Worm (Caenorhabditis elegans) whole organism, L1 larva: Measurements from ENCODE around the gene T22F3.12.

Experiments used
- C16A3.4 ChIP-seq: fragments of 150-350 bp; optimal IDR thresholded peaks from 2 replicates; lab custom pipeline; 2014; ENCODE audit warnings: missing biosample characterization, missing genetic modification characterization
- F16B12.6 ChIP-seq: fragments of 150-350 bp; optimal IDR thresholded peaks from 2 replicates; lab custom pipeline; 2014; ENCODE audit warnings: missing biosample characterization, missing genetic modification characterization
- Y116A8C.19 ChIP-seq: sonication (generic microtip); optimal IDR thresholded peaks from 2 replicates; lab custom pipeline; 2016; ENCODE audit warnings: missing compliant biosample characterization, missing genetic modification characterization, borderline replicate concordance
- aly-2 ChIP-seq: fragments of 150-350 bp; optimal IDR thresholded peaks from 2 replicates; lab custom pipeline; 2014; ENCODE audit warnings: missing biosample characterization, missing genetic modification characterization
- blmp-1 ChIP-seq: fragments of 150-350 bp; optimal IDR thresholded peaks from 2 replicates; lab custom pipeline; 2014; ENCODE audit warnings: missing biosample characterization, missing genetic modification characterization
- ceh-82 ChIP-seq, 3 experiments: fragments of 150-350 bp in 1 of 3; sonication (generic microtip) in 2 of 3; optimal IDR thresholded peaks; 2 replicates each; lab custom pipeline; 2014 to 2017; ENCODE audit warnings: missing biosample characterization in 3 of 3, missing genetic modification characterization in 3 of 3
- ceh-90 ChIP-seq: sonication (generic microtip); optimal IDR thresholded peaks from 2 replicates; lab custom pipeline; 2016; ENCODE audit warnings: missing genetic modification characterization, missing compliant biosample characterization
- dpl-1 ChIP-seq, 3 experiments: fragments of 150-350 bp in 2 of 3; sonication (generic microtip) in 1 of 3; optimal IDR thresholded peaks; 2 replicates each; lab custom pipeline; 2014 to 2017; ENCODE audit warnings: missing biosample characterization in 3 of 3, missing genetic modification characterization in 3 of 3, missing genetic modification reagents in 3 of 3
- dsc-1 ChIP-seq: sonication (generic microtip); optimal IDR thresholded peaks from 2 replicates; lab custom pipeline; 2016; ENCODE audit warnings: mild to moderate bottlenecking, missing genetic modification characterization, missing compliant biosample characterization
- efl-1 ChIP-seq, 4 experiments: fragments of 150-350 bp; optimal IDR thresholded peaks in 3 of 4; peaks in 1 of 4; 1 replicate in 1 of 4; 2 replicates in 3 of 4; lab custom pipeline; 2014; ENCODE audit warnings: missing biosample characterization in 2 of 4, missing genetic modification characterization in 2 of 4, missing genetic modification reagents in 2 of 4
- efl-3 ChIP-seq: fragments of 200-800 bp; sonication (Bioruptor generic); optimal IDR thresholded peaks from 2 replicates; lab custom pipeline; 2018; ENCODE audit warnings: mild to moderate bottlenecking, missing genetic modification characterization, missing compliant biosample characterization
- egl-13 ChIP-seq: sonication (generic microtip); optimal IDR thresholded peaks from 2 replicates; lab custom pipeline; 2016; ENCODE audit warnings: missing genotype, missing genetic modification reagents, missing genetic modification characterization, missing compliant biosample characterization
- elt-2 ChIP-seq: sonication (generic microtip); optimal IDR thresholded peaks from 2 replicates; lab custom pipeline; 2016; ENCODE audit warnings: missing genetic modification characterization, mild to moderate bottlenecking, inconsistent platforms, missing compliant biosample characterization, missing genetic modification reagents
- ets-5 ChIP-seq: fragments of 200-800 bp; sonication (Bioruptor generic); IDR thresholded peaks from 2 replicates; pipeline ENCODE4 v1.3.6; 2022; ENCODE audit warnings: missing genetic modification characterization, missing compliant biosample characterization
- hpl-2 ChIP-seq: fragments of 150-350 bp; optimal IDR thresholded peaks from 2 replicates; lab custom pipeline; 2014; ENCODE audit warnings: missing biosample characterization, missing genetic modification reagents, missing genetic modification characterization
- irx-1 ChIP-seq: sonication (generic microtip); optimal IDR thresholded peaks from 2 replicates; lab custom pipeline; 2016; ENCODE audit warnings: missing genetic modification characterization, missing compliant biosample characterization
- lin-13 ChIP-seq: fragments of 150-350 bp; optimal IDR thresholded peaks from 2 replicates; lab custom pipeline; 2014; ENCODE audit warnings: missing biosample characterization, missing genetic modification reagents, missing genetic modification characterization
- lin-14 ChIP-seq: fragments of 200-800 bp; sonication (Bioruptor generic); optimal IDR thresholded peaks from 2 replicates; lab custom pipeline; 2018; ENCODE audit warnings: mild to moderate bottlenecking, missing genetic modification characterization, moderate library complexity, missing compliant biosample characterization
- lin-35 ChIP-seq, 2 experiments: fragments of 150-350 bp; optimal IDR thresholded peaks; 2 replicates each; lab custom pipeline; 2014; ENCODE audit warnings: missing biosample characterization in 2 of 2, missing genetic modification characterization in 2 of 2, missing genetic modification reagents in 2 of 2
- lir-3 ChIP-seq: sonication (generic microtip); optimal IDR thresholded peaks from 2 replicates; lab custom pipeline; 2016; ENCODE audit warnings: mild to moderate bottlenecking, missing genetic modification characterization, moderate library complexity, missing compliant biosample characterization; ENCODE audit not compliant: poor library complexity
- lsy-2 ChIP-seq, 2 experiments: fragments of 150-350 bp; optimal IDR thresholded peaks; 2 replicates each; lab custom pipeline; 2014; ENCODE audit warnings: missing biosample characterization in 2 of 2, missing genetic modification characterization in 2 of 2
- mep-1 ChIP-seq: fragments of 150-350 bp; optimal IDR thresholded peaks from 2 replicates; lab custom pipeline; 2014; ENCODE audit warnings: missing biosample characterization, missing genetic modification characterization
- nhr-11 ChIP-seq: fragments of 150-350 bp; optimal IDR thresholded peaks from 2 replicates; lab custom pipeline; 2014; ENCODE audit warnings: missing biosample characterization, missing genetic modification characterization
- nhr-12 ChIP-seq: sonication (generic microtip); optimal IDR thresholded peaks from 2 replicates; lab custom pipeline; 2017; ENCODE audit warnings: missing biosample characterization, missing genetic modification characterization
- nhr-19 ChIP-seq: fragments of 200-800 bp; sonication (Bioruptor generic); conservative IDR thresholded peaks from 2 replicates; pipeline ENCODE4 v1.3.6; 2022; ENCODE audit warnings: missing genetic modification characterization, missing compliant biosample characterization
- nhr-20 ChIP-seq: sonication (generic microtip); optimal IDR thresholded peaks from 2 replicates; lab custom pipeline; 2016; ENCODE audit warnings: mild to moderate bottlenecking, missing genetic modification characterization, missing compliant biosample characterization
- nhr-47 ChIP-seq: sonication (generic microtip); optimal IDR thresholded peaks from 2 replicates; lab custom pipeline; 2016; ENCODE audit warnings: mild to moderate bottlenecking, missing genetic modification characterization, moderate library complexity, missing compliant biosample characterization
- nhr-71 ChIP-seq: sonication (generic microtip); optimal IDR thresholded peaks from 2 replicates; lab custom pipeline; 2016; ENCODE audit warnings: mild to moderate bottlenecking, missing genetic modification characterization, moderate library complexity, missing compliant biosample characterization
- nhr-76 ChIP-seq: sonication (generic microtip); optimal IDR thresholded peaks from 2 replicates; lab custom pipeline; 2017; ENCODE audit warnings: missing biosample characterization, missing genetic modification characterization
- nhr-84 ChIP-seq: sonication (generic microtip); optimal IDR thresholded peaks from 2 replicates; lab custom pipeline; 2017; ENCODE audit warnings: missing biosample characterization, missing genetic modification characterization
- nhr-85 ChIP-seq: sonication (generic microtip); peaks from one replicate; lab custom pipeline; 2016; ENCODE audit warnings: missing genetic modification characterization, inconsistent platforms, missing compliant biosample characterization
- rnt-1 ChIP-seq: sonication (generic microtip); optimal IDR thresholded peaks from 2 replicates; lab custom pipeline; 2016; ENCODE audit warnings: mild to moderate bottlenecking, missing genetic modification characterization, moderate library complexity, missing compliant biosample characterization
- snpc-4 ChIP-seq: fragments of 150-350 bp; optimal IDR thresholded peaks from 2 replicates; lab custom pipeline; 2014; ENCODE audit warnings: missing biosample characterization, missing genetic modification characterization
- snu-23 ChIP-seq: sonication (generic microtip); optimal IDR thresholded peaks from 2 replicates; lab custom pipeline; 2016; ENCODE audit warnings: missing genetic modification characterization, missing compliant biosample characterization
- sox-4 ChIP-seq: sonication (generic microtip); optimal IDR thresholded peaks from 2 replicates; lab custom pipeline; 2016; ENCODE audit warnings: missing genetic modification characterization, missing compliant biosample characterization
- sptf-1 ChIP-seq: fragments of 150-350 bp; optimal IDR thresholded peaks from 2 replicates; lab custom pipeline; 2014; ENCODE audit warnings: missing biosample characterization, missing genetic modification characterization
- sup-37 ChIP-seq: fragments of 200-800 bp; sonication (Bioruptor generic); optimal IDR thresholded peaks from 2 replicates; lab custom pipeline; 2018; ENCODE audit warnings: mild to moderate bottlenecking, missing genetic modification characterization, missing compliant biosample characterization
- swsn-7 ChIP-seq: sonication (generic microtip); optimal IDR thresholded peaks from 2 replicates; lab custom pipeline; 2016; ENCODE audit warnings: missing genetic modification characterization, missing compliant biosample characterization
- tbx-2 ChIP-seq: sonication (generic microtip); optimal IDR thresholded peaks from 2 replicates; lab custom pipeline; 2016; ENCODE audit warnings: missing genetic modification characterization, missing compliant biosample characterization
- unc-130 ChIP-seq: fragments of 150-350 bp; optimal IDR thresholded peaks from 2 replicates; lab custom pipeline; 2017; ENCODE audit warnings: missing biosample characterization, missing genetic modification characterization, inconsistent platforms
- unc-30 ChIP-seq: sonication (generic microtip); optimal IDR thresholded peaks from 2 replicates; lab custom pipeline; 2017; ENCODE audit warnings: missing biosample characterization, missing genetic modification characterization
- unc-62 ChIP-seq: fragments of 150-350 bp; optimal IDR thresholded peaks from 2 replicates; lab custom pipeline; 2014; ENCODE audit warnings: missing biosample characterization, missing genetic modification reagents, missing genetic modification characterization
- unc-98 ChIP-seq: fragments of 200-800 bp; sonication (Bioruptor generic); IDR thresholded peaks from 2 replicates; pipeline ENCODE4 v1.3.6; 2022; ENCODE audit warnings: missing genetic modification characterization, missing compliant biosample characterization
- vab-15 ChIP-seq: sonication (generic microtip); optimal IDR thresholded peaks from 2 replicates; lab custom pipeline; 2017; ENCODE audit warnings: missing genotype, mild to moderate bottlenecking, missing genetic modification characterization, missing compliant biosample characterization
- xbp-1 ChIP-seq: sonication (generic microtip); optimal IDR thresholded peaks from 2 replicates; lab custom pipeline; 2016; ENCODE audit warnings: missing genetic modification characterization, missing compliant biosample characterization
- zip-4 ChIP-seq: fragments of 200-800 bp; sonication (Bioruptor generic); optimal IDR thresholded peaks from 2 replicates; lab custom pipeline; 2018; ENCODE audit warnings: mild to moderate bottlenecking, missing genetic modification characterization, moderate library complexity, missing compliant biosample characterization

The T22F3.12 gene

ce11 chrV:3587633-3588032, 4.4 kb downstream of the T22F3.12 start:
- TF ChIP-seq ets-5 (GFP tag; lab: Robert Waterston, UW) (no peak), zip-4 (GFP tag; lab: Kevin White, UChicago) (peak; percentile 1), nhr-76 (tag; lab: Kevin White, UChicago) (no peak), aly-2 (tag; lab: Kevin White, UChicago) (no peak), nhr-20 (tag; lab: Kevin White, UChicago) (peak; percentile 29), unc-98 (GFP tag; lab: Robert Waterston, UW) (no peak), nhr-11 (no peak), lin-13 (GFP tag; lab: Kevin White, UChicago) (no peak), dsc-1 (peak; percentile 6), lin-35 (GFP tag; optimal IDR thresholded peaks at IDR 0.05; lab: Kevin White, UChicago) (peak; percentile 13 to 20), ceh-90 (no peak), F16B12.6 (tag; lab: Kevin White, UChicago) (no peak), efl-3 (GFP tag; lab: Kevin White, UChicago) (no peak), sptf-1 (no peak), blmp-1 (tag; lab: Kevin White, UChicago) (no peak), nhr-85 (tag; lab: Kevin White, UChicago) (peak; percentile 36), snu-23 (GFP tag; lab: Kevin White, UChicago) (peak; percentile 21), vab-15 (tag; lab: Kevin White, UChicago) (no peak), lsy-2 (tag; optimal IDR thresholded peaks at IDR 0.05; lab: Kevin White, UChicago) (peak; percentile 19 to 38), irx-1 (no peak), C16A3.4 (tag; lab: Kevin White, UChicago) (peak; percentile 14), lir-3 (tag; lab: Kevin White, UChicago) (no peak), dpl-1 (GFP tag; optimal IDR thresholded peaks at IDR 0.05; lab: Kevin White, UChicago) (peak; percentile 10 to 16 (median 15)), snpc-4 (tag; lab: Kevin White, UChicago) (no peak), elt-2 (tag; lab: Kevin White, UChicago) (no peak), swsn-7 (tag; lab: Kevin White, UChicago) (peak; percentile 47), mep-1 (no peak), unc-130 (tag; lab: Kevin White, UChicago) (peak; percentile 20), lin-14 (peak; percentile 21), nhr-71 (tag; lab: Kevin White, UChicago) (peak; percentile 48), egl-13 (no peak), nhr-84 (no peak), unc-30 (tag; lab: Kevin White, UChicago) (no peak), efl-1 (optimal IDR thresholded peaks at IDR 0.05; lab: Kevin White, UChicago) (peak in 1 of 2 experiments; percentile 34), efl-1 (GFP tag; optimal IDR thresholded peaks at IDR 0.05 in 1 of 2; lab: Kevin White, UChicago) (peak in 1 of 2 experiments; percentile 88), xbp-1 (tag; lab: Kevin White, UChicago) (peak; percentile 32), Y116A8C.19 (no peak), nhr-47 (tag; lab: Kevin White, UChicago) (no peak), nhr-19 (peak; percentile 38), unc-62 (GFP tag; lab: Kevin White, UChicago) (no peak), hpl-2 (GFP tag; lab: Kevin White, UChicago) (no peak), sup-37 (GFP tag; lab: Kevin White, UChicago) (no peak), sox-4 (tag; lab: Kevin White, UChicago) (no peak), rnt-1 (peak; percentile 30), tbx-2 (tag; lab: Kevin White, UChicago) (peak; percentile 12), ceh-82 (tag; optimal IDR thresholded peaks at IDR 0.05; lab: Kevin White, UChicago) (peak in 2 of 3 experiments; percentile 14 to 21), nhr-12 (no peak)
